Worm (Caenorhabditis elegans) whole organism, young adult: ENCODE measurements around the gene F55G11.6.

ENCODE experiments used
- nhr-80 ChIP-seq: sonication (generic microtip); optimal IDR thresholded peaks from 2 replicates; lab custom pipeline; 2016; ENCODE audit warnings: missing genetic modification characterization, missing compliant biosample characterization
- snpc-3.4 ChIP-seq: sonication (generic microtip); optimal IDR thresholded peaks from 2 replicates; lab custom pipeline; 2017; ENCODE audit warnings: missing genetic modification characterization, mild to moderate bottlenecking, missing compliant biosample characterization, antibody characterized with exemption, moderate library complexity, missing genotype, missing genetic modification reagents

The F55G11.6 gene

DNA sequence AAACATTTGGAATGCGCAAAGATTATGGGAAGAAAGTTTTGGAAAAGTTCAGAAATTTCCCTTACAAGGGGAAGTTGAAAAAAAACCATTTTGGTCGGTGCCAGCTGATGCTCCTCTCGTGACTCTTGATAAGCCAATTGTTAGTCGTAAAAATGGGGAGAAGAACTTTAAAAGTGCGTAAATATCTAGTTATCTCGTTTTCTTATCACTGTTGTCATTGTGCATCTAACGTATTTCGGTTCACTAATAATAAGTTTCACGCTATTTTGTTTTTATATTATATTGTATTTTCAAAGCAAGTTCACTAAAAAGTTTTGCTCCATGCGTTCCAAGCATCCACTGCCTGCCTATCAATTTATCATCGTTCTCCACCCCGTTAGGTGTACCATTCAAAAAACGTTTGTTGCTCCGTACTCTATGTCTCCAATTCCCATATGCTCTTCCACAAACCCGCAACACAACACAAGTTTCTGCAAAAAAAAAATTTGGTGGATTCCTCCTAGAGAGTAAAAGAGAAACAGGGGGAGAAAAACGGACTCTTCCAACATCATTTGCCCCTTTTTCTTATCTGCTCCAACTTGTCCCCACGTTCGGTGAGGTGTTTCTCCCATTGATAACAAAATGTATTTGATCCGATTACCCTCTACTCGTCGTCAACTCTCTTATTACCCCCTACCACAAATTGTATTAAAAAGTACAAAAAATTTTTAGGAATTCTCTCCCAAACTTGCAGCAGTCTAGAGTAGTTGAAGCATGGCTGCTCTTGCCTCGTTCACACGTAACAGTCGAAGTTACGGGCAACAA, 50.8 kb downstream of the F55G11.6 start, which contains the start of gene mbk-2:
TSS of gene mbk-2 (plus strand) at position 754 of the 804 bp plus-strand sequence.
- TF ChIP-seq nhr-80 (tag; lab: Kevin White, UChicago) (peak; percentile 16), snpc-3.4 (tag; lab: Kevin White, UChicago) (no peak)
